Fruit fly (Drosophila melanogaster): Measurements from ENCODE around the gene CG4287.
A peak's percentile ranks its signal among the peaks of the same experiment; 100 is the strongest.

CG4287 gene

dm6 chr3R:15993139-15993804 lies 29.6 kb upstream of the CG4287 start (continued):
- TF ChIP-seq CG1832 (GFP tag; optimal IDR thresholded peaks at IDR 0.05) (peak; percentile 87), zfh2 (GFP tag; optimal IDR thresholded peaks at IDR 0.05) (no peak), CG13287 (GFP tag; IDR thresholded peaks at IDR 0.05; ENCODE audit: partially characterized antibody) (peak; percentile 25; the same call in 1 of the 2 replicates), E2f1 (GFP tag; IDR thresholded peaks at IDR 0.05) (no peak), CG2889 (GFP tag; IDR thresholded peaks at IDR 0.05) (no peak), ci (GFP tag; IDR thresholded peaks at IDR 0.05) (peak; percentile 23; the same call in 1 of the 3 replicates), Aef1 (GFP tag; IDR thresholded peaks at IDR 0.05) (peak; percentile 94), CG14860 (GFP tag; IDR thresholded peaks at IDR 0.05; ENCODE audit: partially characterized antibody) (no peak), CG11695 (GFP tag; IDR thresholded peaks at IDR 0.05) (peak; percentile 22; the same call in 1 of the 3 replicates), CG2875 (GFP tag; optimal IDR thresholded peaks at IDR 0.05) (no peak), grau (tag; optimal IDR thresholded peaks at IDR 0.05) (peak; percentile 21), CG17361 (GFP tag; IDR thresholded peaks at IDR 0.05) (peak; percentile 63; the same call in 2 of the 3 replicates), Hr78 (GFP tag; optimal IDR thresholded peaks at IDR 0.05) (peak in 1 of 2 experiments; percentile 56), CG15601 (tag; optimal IDR thresholded peaks at IDR 0.05) (no peak), CG7987 (GFP tag; optimal IDR thresholded peaks at IDR 0.05) (peak; percentile 50), gem (tag; optimal IDR thresholded peaks at IDR 0.05) (peak; percentile 57), CG17912 (GFP tag; optimal IDR thresholded peaks at IDR 0.05) (peak; percentile 42), CG32532 (GFP tag; IDR thresholded peaks at IDR 0.05) (peak; percentile 32; the same call in 1 of the 2 replicates), GATAe (GFP tag; conservative IDR thresholded peaks at IDR 0.05) (peak; percentile 92), bcd (GFP tag; optimal IDR thresholded peaks at IDR 0.05) (no peak), prd (optimal IDR thresholded peaks at IDR 0.05) (no peak), prd (GFP tag; IDR thresholded peaks at IDR 0.05) (no peak), tin (GFP tag; optimal IDR thresholded peaks at IDR 0.05) (no peak), pan (optimal IDR thresholded peaks at IDR 0.05) (no peak), pan (GFP tag; optimal IDR thresholded peaks at IDR 0.05 in 1 of 2, IDR thresholded peaks at IDR 0.05 in 1 of 2) (peak in 1 of 2 experiments; percentile 23), CG4360 (GFP tag; IDR thresholded peaks at IDR 0.05) (peak; percentile 100), pb (GFP tag; optimal IDR thresholded peaks at IDR 0.05) (no peak), hbn (GFP tag; IDR thresholded peaks at IDR 0.05; ENCODE audit: partially characterized antibody) (peak; percentile 23; the same call in 1 of the 2 replicates), oc (tag; optimal IDR thresholded peaks at IDR 0.05) (peak; percentile 30), Pdp1 (GFP tag; optimal IDR thresholded peaks at IDR 0.05) (peak in 1 of 2 experiments; percentile 15), CG18262 (tag; optimal IDR thresholded peaks at IDR 0.05) (peak; percentile 52), CG12071 (GFP tag; optimal IDR thresholded peaks at IDR 0.05) (peak; percentile 2), bowl (GFP tag; IDR thresholded peaks at IDR 0.05) (no peak), nmo (GFP tag; optimal IDR thresholded peaks at IDR 0.05) (peak; percentile 12), Xrp1 (GFP tag; IDR thresholded peaks at IDR 0.05) (0 out of 2 replicates have a peak, but pooled peaks have one; percentile 17), CG17328 (GFP tag; IDR thresholded peaks at IDR 0.05) (no peak), sr (GFP tag; IDR thresholded peaks at IDR 0.05) (peak; percentile 61; the same call in 2 of the 3 replicates), cwo (GFP tag; optimal IDR thresholded peaks at IDR 0.05) (peak; percentile 35), CG4854 (GFP tag; optimal IDR thresholded peaks at IDR 0.05) (no peak), PHDP (tag; optimal IDR thresholded peaks at IDR 0.05) (no peak), fd3F (GFP tag; optimal IDR thresholded peaks at IDR 0.05) (no peak), gro (GFP tag; optimal IDR thresholded peaks at IDR 0.05) (no peak), Drgx (GFP tag; IDR thresholded peaks at IDR 0.05) (peak; percentile 48; the same call in 1 of the 2 replicates), lbe (GFP tag; optimal IDR thresholded peaks at IDR 0.05) (peak; percentile 23), ro (GFP tag; IDR thresholded peaks at IDR 0.05) (no peak), Fer3 (tag; optimal IDR thresholded peaks at IDR 0.05) (no peak), CG3163 (GFP tag; optimal IDR thresholded peaks at IDR 0.05) (peak; percentile 98), Bdp1 (GFP tag; optimal IDR thresholded peaks at IDR 0.05) (no peak), Nf-YB (GFP tag; optimal IDR thresholded peaks at IDR 0.05) (peak; percentile 99)
